Fruit fly (Drosophila melanogaster): ENCODE measurements around the gene CG34295.

dm6 chr3R:28819555-28820305 is 30.3 kb downstream of the CG34295 start, which contains the start of the genes CG1523 and CG1647:
- TF ChIP-seq CG7368 (GFP tag; optimal IDR thresholded peaks at IDR 0.05) (no peak), Sox14 (GFP tag; optimal IDR thresholded peaks at IDR 0.05) (peak; percentile 83), CG8632 (GFP tag; optimal IDR thresholded peaks at IDR 0.05) (peak; percentile 70), CG6163 (GFP tag; IDR thresholded peaks at IDR 0.05) (peak; percentile 63; the same call in 2 of the 3 replicates), topi (GFP tag; optimal IDR thresholded peaks at IDR 0.05) (no peak), vri (GFP tag; optimal IDR thresholded peaks at IDR 0.05) (no peak), Smox (GFP tag; optimal IDR thresholded peaks at IDR 0.05) (no peak), CG6276 (GFP tag; optimal IDR thresholded peaks at IDR 0.05) (no peak), CG6792 (GFP tag; optimal IDR thresholded peaks at IDR 0.05) (peak; percentile 74), ss (GFP tag; optimal IDR thresholded peaks at IDR 0.05) (no peak), Sox102F (GFP tag; optimal IDR thresholded peaks at IDR 0.05) (no peak), eg (GFP tag; IDR thresholded peaks at IDR 0.05) (no peak; the same call in 2 of the 3 replicates)
